Worm (Caenorhabditis elegans) whole organism, midembryonic: ENCODE data around the gene abu-13.

Experiments used
- ref-1 ChIP-seq: fragments of 200-800 bp; sonication (Bioruptor generic); conservative IDR thresholded peaks from 2 replicates; pipeline ENCODE4 v1.3.6; 2022; ENCODE audit warnings: missing genetic modification reagents, missing genetic modification characterization, missing compliant biosample characterization
- tab-1 ChIP-seq: fragments of 200-800 bp; sonication (Bioruptor generic); IDR thresholded peaks from 2 replicates; pipeline ENCODE4 v1.3.6; 2022; ENCODE audit warnings: missing genetic modification characterization, missing compliant biosample characterization

DNA sequence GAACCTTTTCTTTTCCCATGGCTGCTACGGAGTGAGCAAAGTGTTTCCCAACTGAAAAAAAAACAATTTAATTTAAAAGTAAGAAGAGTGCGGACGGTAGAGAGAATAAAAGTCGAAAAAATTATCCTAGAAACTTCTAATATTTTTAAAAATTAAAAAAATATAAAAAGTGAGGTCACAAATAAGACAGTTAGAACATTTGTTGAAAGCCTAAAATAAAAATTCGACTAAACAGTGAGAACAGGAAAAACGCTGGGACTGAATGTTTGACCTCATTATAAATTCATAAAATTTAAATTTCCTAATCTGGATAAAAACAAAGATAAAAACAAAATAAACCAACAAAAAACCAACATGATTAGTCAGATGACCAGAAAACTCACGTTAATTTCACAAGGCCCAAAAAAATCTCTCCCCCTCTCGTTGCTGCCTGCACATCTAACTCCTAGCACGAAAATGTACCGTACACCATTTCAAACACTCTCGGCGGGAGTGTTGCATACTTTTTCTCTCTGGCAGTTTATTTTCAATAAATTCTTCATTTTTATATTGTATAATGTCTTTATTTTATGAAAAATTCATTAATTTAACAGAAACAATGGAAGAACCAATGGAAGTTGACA, 26.1 kb upstream of the abu-13 start, which contains the start of the genes eef-1A.1 and rfc-4:
- TF ChIP-seq tab-1 (peak; percentile 64; the same call in 1 of the 2 replicates), ref-1 (GFP tag; lab: Robert Waterston, UW) (no peak)
